Fruit fly (Drosophila melanogaster): ENCODE data around the gene CG6180.
A peak's percentile ranks its signal among the peaks of the same experiment; 100 is the strongest.

dm6 chr2L:12704418-12704920, 3.0 kb upstream of the CG6180 start, which contains the start of the genes CG5776 and spict:
- TF ChIP-seq pdm3 (GFP tag; optimal IDR thresholded peaks at IDR 0.05), result no peak
- peak; percentile 73 for TF ChIP-seq CG11902 (GFP tag; optimal IDR thresholded peaks at IDR 0.05)
- TF ChIP-seq cyc (GFP tag; optimal IDR thresholded peaks at IDR 0.05), result peak; percentile 14
- peak; percentile 47 for TF ChIP-seq CG6792 (GFP tag; optimal IDR thresholded peaks at IDR 0.05)
- peak in 1 of 2 experiments; percentile 53 for TF ChIP-seq salr (GFP tag; optimal IDR thresholded peaks at IDR 0.05)
- TF ChIP-seq OdsH (GFP tag; optimal IDR thresholded peaks at IDR 0.05), result peak; percentile 71

Measured in whole organism, prepupa.